Worm (Caenorhabditis elegans): Measurements from ENCODE around the gene F13C5.2.

ce11 chrX:557195-557594, 36.6 kb upstream of the F13C5.2 start, which contains the start of gene hlh-19:
- no peak for TF ChIP-seq ama-1 (optimal IDR thresholded peaks at IDR 0.05)
- TF ChIP-seq scrt-1 (GFP tag; IDR thresholded peaks at IDR 0.05) = no peak
- no peak for TF ChIP-seq hmbx-1 (tag; optimal IDR thresholded peaks at IDR 0.05)
- TF ChIP-seq ets-7 (tag; optimal IDR thresholded peaks at IDR 0.05) = no peak
- TF ChIP-seq sea-1 (GFP tag; conservative IDR thresholded peaks at IDR 0.05) = no peak
- no peak for TF ChIP-seq tbx-11 (GFP tag; IDR thresholded peaks at IDR 0.05)
- no peak for TF ChIP-seq ceh-36 (tag; optimal IDR thresholded peaks at IDR 0.05)
- no peak for TF ChIP-seq flt-1 (GFP tag; IDR thresholded peaks at IDR 0.05)
- no peak for TF ChIP-seq F13C5.2 (tag; optimal IDR thresholded peaks at IDR 0.05)
- no peak for TF ChIP-seq B0310.2 (tag; optimal IDR thresholded peaks at IDR 0.05)
- no peak for TF ChIP-seq hnd-1 (tag; optimal IDR thresholded peaks at IDR 0.05)
- no peak for TF ChIP-seq aly-1 (tag; optimal IDR thresholded peaks at IDR 0.05)
- no peak for TF ChIP-seq ceh-13 (GFP tag; optimal IDR thresholded peaks at IDR 0.05)
- no peak for TF ChIP-seq tra-4 (tag; optimal IDR thresholded peaks at IDR 0.05)

All from whole organism, early embryonic.